Fruit fly (Drosophila melanogaster): ENCODE results near the gene RpL26.

RpL26 gene

dm6 chr3L:18869035-18869826 lies 29.4 kb upstream of the RpL26 start, which contains the start of gene Grx1 (continued):
- TF ChIP-seq sug (tag; optimal IDR thresholded peaks at IDR 0.05) (peak; percentile 55), CG12391 (tag; optimal IDR thresholded peaks at IDR 0.05) (peak; percentile 77), Adf1 (GFP tag; IDR thresholded peaks at IDR 0.05) (no peak; the same call in 1 of the 2 replicates), gem (tag; optimal IDR thresholded peaks at IDR 0.05) (peak; percentile 75), CG17612 (GFP tag; IDR thresholded peaks at IDR 0.05) (no peak), CG4730 (GFP tag; IDR thresholded peaks at IDR 0.05) (no peak), Bdp1 (GFP tag; optimal IDR thresholded peaks at IDR 0.05) (peak; percentile 8), sc (optimal IDR thresholded peaks at IDR 0.05) (no peak), sc (GFP tag; optimal IDR thresholded peaks at IDR 0.05) (peak; percentile 38), p53 (GFP tag; optimal IDR thresholded peaks at IDR 0.05) (no peak), CG10654 (GFP tag; optimal IDR thresholded peaks at IDR 0.05) (no peak), bigmax (GFP tag; optimal IDR thresholded peaks at IDR 0.05) (no peak), CG10431 (GFP tag; optimal IDR thresholded peaks at IDR 0.05) (no peak), CG4282 (GFP tag; optimal IDR thresholded peaks at IDR 0.05) (peak; percentile 10), CG17802 (tag; optimal IDR thresholded peaks at IDR 0.05) (peak; percentile 81), kni (GFP tag; optimal IDR thresholded peaks at IDR 0.05) (no peak), yki (optimal IDR thresholded peaks at IDR 0.05) (no peak), H15 (GFP tag; IDR thresholded peaks at IDR 0.05) (no peak), sisA (GFP tag; IDR thresholded peaks at IDR 0.05) (no peak; the same call in 1 of the 2 replicates), knrl (GFP tag; IDR thresholded peaks at IDR 0.05; ENCODE audit: partially characterized antibody) (no peak), CrebB (tag; optimal IDR thresholded peaks at IDR 0.05) (peak; percentile 38), ase (GFP tag; IDR thresholded peaks at IDR 0.05) (0 out of 3 replicates have a peak, but pooled peaks have one; percentile 23), ssp (GFP tag; IDR thresholded peaks at IDR 0.05) (peak; percentile 52; the same call in 1 of the 2 replicates), CG14965 (GFP tag; optimal IDR thresholded peaks at IDR 0.05; ENCODE audit: borderline replicate concordance) (no peak), slp2 (GFP tag; optimal IDR thresholded peaks at IDR 0.05) (no peak), CG17385 (GFP tag; optimal IDR thresholded peaks at IDR 0.05) (peak; percentile 51), CG3163 (GFP tag; optimal IDR thresholded peaks at IDR 0.05) (peak; percentile 17), TFAM (GFP tag; optimal IDR thresholded peaks at IDR 0.05) (no peak), Mrtf (GFP tag; IDR thresholded peaks at IDR 0.05) (no peak), tin (GFP tag; optimal IDR thresholded peaks at IDR 0.05) (peak; percentile 59), Xrp1 (GFP tag; IDR thresholded peaks at IDR 0.05) (peak; percentile 57), CG12942 (GFP tag; optimal IDR thresholded peaks at IDR 0.05) (no peak), E2f1 (GFP tag; IDR thresholded peaks at IDR 0.05) (no peak), Ravus (GFP tag; IDR thresholded peaks at IDR 0.05) (no peak), oc (tag; optimal IDR thresholded peaks at IDR 0.05) (peak; percentile 0), CG17186 (GFP tag; optimal IDR thresholded peaks at IDR 0.05) (peak; percentile 9), CG3838 (GFP tag; optimal IDR thresholded peaks at IDR 0.05) (no peak), pfk (GFP tag; optimal IDR thresholded peaks at IDR 0.05) (no peak), Med (GFP tag) (peak; percentile 83), Bgb (GFP tag; IDR thresholded peaks at IDR 0.05; ENCODE audit: partially characterized antibody) (no peak), CG32532 (GFP tag; IDR thresholded peaks at IDR 0.05) (peak; percentile 45; the same call in 1 of the 2 replicates), Blimp-1 (GFP tag; optimal IDR thresholded peaks at IDR 0.05) (peak; percentile 79), CG2202 (tag; optimal IDR thresholded peaks at IDR 0.05) (peak; percentile 36), CG30403 (GFP tag; optimal IDR thresholded peaks at IDR 0.05) (peak; percentile 76), CG12769 (tag; optimal IDR thresholded peaks at IDR 0.05) (peak; percentile 6), wdn (GFP tag; IDR thresholded peaks at IDR 0.05) (no peak), CG2889 (GFP tag; IDR thresholded peaks at IDR 0.05) (no peak), sob (GFP tag; IDR thresholded peaks at IDR 0.05) (peak; percentile 33; the same call in 1 of the 2 replicates), disco-r (GFP tag; optimal IDR thresholded peaks at IDR 0.05) (no peak), pho (GFP tag; optimal IDR thresholded peaks at IDR 0.05) (peak; percentile 50), CG3995 (GFP tag; optimal IDR thresholded peaks at IDR 0.05) (peak; percentile 33)
